Worm (Caenorhabditis elegans): Measurements from ENCODE around the gene T25E12.6.

DNA sequence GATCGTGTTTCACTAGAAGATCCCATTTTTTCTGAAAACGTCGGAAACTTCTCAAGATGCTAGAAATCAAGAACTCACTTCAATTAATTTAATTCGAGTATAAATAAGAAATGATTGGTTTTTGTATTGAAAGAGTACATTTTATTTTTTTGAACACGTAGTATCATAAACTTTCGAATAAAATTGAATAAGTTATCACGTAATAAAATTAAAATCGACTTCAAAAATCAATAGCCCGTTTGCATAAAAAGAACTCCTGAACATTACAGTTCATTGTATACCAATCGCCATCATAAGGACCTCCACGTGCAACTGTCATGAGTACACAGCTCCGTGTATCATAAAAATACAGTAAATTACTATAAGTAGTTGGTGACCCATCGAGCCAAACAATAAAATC, 8.5 kb upstream of the T25E12.6 start, which contains the start of gene T25E12.16:
- TF ChIP-seq sptf-1 (tag; optimal IDR thresholded peaks at IDR 0.05) (no peak), lsy-2 (tag; optimal IDR thresholded peaks at IDR 0.05) (no peak), ztf-11 (tag; optimal IDR thresholded peaks at IDR 0.05) (no peak)

Measured in whole organism, mixed stage, embryonic.